Worm (Caenorhabditis elegans) whole organism, L3 larva: ENCODE data around the gene C33E10.10.

Source experiments
- R02D3.7 ChIP-seq: fragments of 150-350 bp; optimal IDR thresholded peaks from 2 replicates; lab custom pipeline; 2014; ENCODE audit warnings: missing biosample characterization, missing genetic modification characterization
- ZK546.5 ChIP-seq: sonication (generic microtip); optimal IDR thresholded peaks from 2 replicates; lab custom pipeline; 2017; ENCODE audit warnings: missing biosample characterization, missing genetic modification characterization
- ama-1 ChIP-seq: fragments of 150-350 bp; optimal IDR thresholded peaks from 2 replicates; lab custom pipeline; 2018
- ceh-16 ChIP-seq: sonication (generic microtip); optimal IDR thresholded peaks from 2 replicates; lab custom pipeline; 2017; ENCODE audit warnings: missing biosample characterization, missing genetic modification characterization
- ceh-28 ChIP-seq: fragments of 150-350 bp; optimal IDR thresholded peaks from 2 replicates; lab custom pipeline; 2014; ENCODE audit warnings: missing biosample characterization, missing genetic modification reagents, missing genetic modification characterization
- ceh-9 ChIP-seq: sonication (generic microtip); optimal IDR thresholded peaks from 2 replicates; lab custom pipeline; 2018; ENCODE audit warnings: missing biosample characterization, missing genetic modification characterization
- daf-12 ChIP-seq: fragments of 150-350 bp; optimal IDR thresholded peaks from 2 replicates; lab custom pipeline; 2014; ENCODE audit warnings: missing biosample characterization, missing genetic modification reagents, missing genetic modification characterization
- egl-27 ChIP-seq: sonication (generic microtip); optimal IDR thresholded peaks from 4 replicates; lab custom pipeline; 2017; ENCODE audit warnings: missing biosample characterization, missing genetic modification reagents, missing genetic modification characterization
- egl-5 ChIP-seq: fragments of 150-350 bp; optimal IDR thresholded peaks from 2 replicates; lab custom pipeline; 2017; ENCODE audit warnings: missing biosample characterization, missing genetic modification reagents, missing genetic modification characterization, inconsistent platforms
- elt-1 ChIP-seq: fragments of 150-350 bp; optimal IDR thresholded peaks from 2 replicates; lab custom pipeline; 2014; ENCODE audit warnings: missing biosample characterization, missing genetic modification characterization
- elt-2 ChIP-seq: sonication (generic microtip); optimal IDR thresholded peaks from 2 replicates; lab custom pipeline; 2016; ENCODE audit warnings: missing genetic modification reagents, mild to moderate bottlenecking, missing genetic modification characterization, missing compliant biosample characterization
- elt-3 ChIP-seq, 3 experiments: fragments of 150-350 bp in 1 of 3; sonication (generic microtip) in 2 of 3; optimal IDR thresholded peaks; 2 replicates in 2 of 3; 4 replicates in 1 of 3; lab custom pipeline; 2014 to 2017; ENCODE audit warnings: missing biosample characterization in 3 of 3, missing genetic modification characterization in 3 of 3
- fkh-10 ChIP-seq: sonication (generic microtip); optimal IDR thresholded peaks from 2 replicates; lab custom pipeline; 2017; ENCODE audit warnings: missing biosample characterization, missing genetic modification reagents, missing genetic modification characterization
- fkh-2 ChIP-seq: fragments of 150-350 bp; optimal IDR thresholded peaks from 2 replicates; lab custom pipeline; 2014; ENCODE audit warnings: missing biosample characterization, missing genetic modification reagents, missing genetic modification characterization
- fos-1 ChIP-seq: fragments of 150-350 bp; optimal IDR thresholded peaks from 2 replicates; lab custom pipeline; 2014; ENCODE audit warnings: missing biosample characterization, missing genetic modification characterization
- hmg-11 ChIP-seq: sonication (generic microtip); optimal IDR thresholded peaks from 2 replicates; lab custom pipeline; 2016; ENCODE audit warnings: missing genetic modification characterization, missing compliant biosample characterization
- jun-1 ChIP-seq: fragments of 150-350 bp; optimal IDR thresholded peaks from 2 replicates; lab custom pipeline; 2014; ENCODE audit warnings: missing biosample characterization, missing genetic modification reagents, missing genetic modification characterization
- lin-39 ChIP-seq: fragments of 150-350 bp; optimal IDR thresholded peaks from 2 replicates; lab custom pipeline; 2018; ENCODE audit warnings: missing biosample characterization, missing genetic modification reagents, missing genetic modification characterization
- mdl-1 ChIP-seq: fragments of 150-350 bp; optimal IDR thresholded peaks from 2 replicates; lab custom pipeline; 2014; ENCODE audit warnings: missing biosample characterization, missing genetic modification characterization
- mml-1 ChIP-seq: fragments of 150-350 bp; sonication (generic microtip); optimal IDR thresholded peaks from 3 replicates; lab custom pipeline; 2014; ENCODE audit warnings: missing biosample characterization, missing genetic modification characterization
- nhr-11 ChIP-seq: fragments of 150-350 bp; optimal IDR thresholded peaks from 2 replicates; lab custom pipeline; 2014; ENCODE audit warnings: missing biosample characterization, missing genetic modification characterization
- nhr-12 ChIP-seq: fragments of 150-350 bp; optimal IDR thresholded peaks from 2 replicates; lab custom pipeline; 2014; ENCODE audit warnings: missing biosample characterization, missing genetic modification characterization
- nhr-23 ChIP-seq: fragments of 150-350 bp; optimal IDR thresholded peaks from 2 replicates; lab custom pipeline; 2014; ENCODE audit warnings: missing biosample characterization, missing genetic modification reagents, missing genetic modification characterization
- nhr-237 ChIP-seq: fragments of 150-350 bp; optimal IDR thresholded peaks from 2 replicates; lab custom pipeline; 2014; ENCODE audit warnings: missing biosample characterization, missing genetic modification characterization
- nhr-25 ChIP-seq: sonication (generic microtip); optimal IDR thresholded peaks from 2 replicates; lab custom pipeline; 2017; ENCODE audit warnings: missing biosample characterization, missing genetic modification characterization
- nhr-28 ChIP-seq: fragments of 150-350 bp; optimal IDR thresholded peaks from 2 replicates; lab custom pipeline; 2014; ENCODE audit warnings: missing biosample characterization, missing genetic modification characterization
- nhr-43 ChIP-seq: sonication (generic microtip); optimal IDR thresholded peaks from 2 replicates; lab custom pipeline; 2016; ENCODE audit warnings: mild to moderate bottlenecking, missing genetic modification characterization, missing compliant biosample characterization; ENCODE audit not compliant: poor library complexity, severe bottlenecking
- nhr-67 ChIP-seq: fragments of 150-350 bp; optimal IDR thresholded peaks from 2 replicates; lab custom pipeline; 2014; ENCODE audit warnings: missing biosample characterization, missing genetic modification characterization
- nhr-77 ChIP-seq: fragments of 150-350 bp; optimal IDR thresholded peaks from 2 replicates; lab custom pipeline; 2014; ENCODE audit warnings: missing biosample characterization, missing genetic modification characterization
- pha-4 ChIP-seq: fragments of 150-350 bp; optimal IDR thresholded peaks from 2 replicates; lab custom pipeline; 2014; ENCODE audit warnings: missing biosample characterization, missing genetic modification reagents, missing genetic modification characterization
- pqm-1 ChIP-seq: fragments of 150-350 bp; optimal IDR thresholded peaks from 2 replicates; lab custom pipeline; 2017; ENCODE audit warnings: missing biosample characterization, missing genetic modification characterization, inconsistent platforms
- sea-2 ChIP-seq: fragments of 150-350 bp; sonication (generic microtip); optimal IDR thresholded peaks from 4 replicates; lab custom pipeline; 2014; ENCODE audit warnings: missing biosample characterization, missing genetic modification reagents, missing genetic modification characterization
- skn-1 ChIP-seq: fragments of 150-350 bp; optimal IDR thresholded peaks from 2 replicates; lab custom pipeline; 2014; ENCODE audit warnings: missing biosample characterization, missing genetic modification characterization
- snpc-4 ChIP-seq: fragments of 150-350 bp; optimal IDR thresholded peaks from 2 replicates; lab custom pipeline; 2014; ENCODE audit warnings: missing biosample characterization, missing genetic modification characterization
- unc-39 ChIP-seq: sonication (generic microtip); optimal IDR thresholded peaks from 4 replicates; lab custom pipeline; 2017; ENCODE audit warnings: missing biosample characterization, missing genetic modification characterization
- unc-62 ChIP-seq: fragments of 150-350 bp; sonication (generic microtip); optimal IDR thresholded peaks from 4 replicates; lab custom pipeline; 2014; ENCODE audit warnings: missing biosample characterization, missing genetic modification reagents, missing genetic modification characterization
- ztf-11 ChIP-seq: fragments of 150-350 bp; optimal IDR thresholded peaks from 2 replicates; lab custom pipeline; 2014; ENCODE audit warnings: missing biosample characterization, missing genetic modification characterization
- ztf-4 ChIP-seq: fragments of 150-350 bp; optimal IDR thresholded peaks from 2 replicates; lab custom pipeline; 2014; ENCODE audit warnings: missing biosample characterization, missing genetic modification characterization

The C33E10.10 gene

ce11 chrX:17301900-17302299 is at the start of gene C33E10.10:
TSS of gene C33E10.10 (minus strand) at chrX:17302000.
- no peak for TF ChIP-seq pqm-1 (tag; lab: Kevin White, UChicago)
- TF ChIP-seq daf-12 (tag; lab: Kevin White, UChicago) = no peak
- TF ChIP-seq sea-2 = no peak
- TF ChIP-seq egl-5 = no peak
- TF ChIP-seq ceh-16 = no peak
- TF ChIP-seq nhr-11 = no peak
- no peak for TF ChIP-seq mdl-1 (tag; lab: Kevin White, UChicago)
- no peak for TF ChIP-seq nhr-25

ce11 chrX:17349411-17349810 is 47.6 kb upstream of the C33E10.10 start:
- TF ChIP-seq jun-1 (tag; lab: Kevin White, UChicago) (no peak), nhr-43 (no peak), nhr-67 (tag; lab: Kevin White, UChicago) (no peak), elt-1 (tag; lab: Kevin White, UChicago) (no peak), snpc-4 (tag; lab: Kevin White, UChicago) (no peak)

ce11 chrX:17340484-17340883 is 38.7 kb upstream of the C33E10.10 start, which contains the start of gene C53C11.1:
TSS of gene C53C11.1 (plus strand) at chrX:17340784.
- no peak for TF ChIP-seq nhr-43
- no peak for TF ChIP-seq pha-4 (tag; lab: Kevin White, UChicago)
- TF ChIP-seq nhr-12 (tag; lab: Kevin White, UChicago) = no peak
- no peak for TF ChIP-seq nhr-77 (tag; lab: Kevin White, UChicago)
- TF ChIP-seq nhr-11 = no peak
- TF ChIP-seq unc-62 (GFP tag; lab: Kevin White, UChicago) = no peak
- no peak for TF ChIP-seq mml-1 (tag; lab: Kevin White, UChicago)
- no peak for TF ChIP-seq fos-1 (tag; lab: Kevin White, UChicago)
- no peak for TF ChIP-seq fkh-10 (GFP tag; lab: Kevin White, UChicago)
- TF ChIP-seq ceh-16 = no peak
- TF ChIP-seq lin-39 (tag; lab: Kevin White, UChicago) = no peak
- TF ChIP-seq unc-39 = no peak
- TF ChIP-seq ZK546.5 (tag; lab: Kevin White, UChicago) = no peak
- TF ChIP-seq R02D3.7 (tag; lab: Kevin White, UChicago) = no peak

ce11 chrX:17338944-17339343 is 37.1 kb upstream of the C33E10.10 start:
- TF ChIP-seq ZK546.5 (tag; lab: Kevin White, UChicago) (no peak), egl-5 (no peak), mdl-1 (tag; lab: Kevin White, UChicago) (no peak), fkh-2 (no peak), nhr-77 (tag; lab: Kevin White, UChicago) (no peak), nhr-28 (tag; lab: Kevin White, UChicago) (no peak), ztf-4 (tag; lab: Kevin White, UChicago) (no peak), ama-1 (lab: Kevin White, UChicago) (no peak), fos-1 (tag; lab: Kevin White, UChicago) (no peak), lin-39 (tag; lab: Kevin White, UChicago) (no peak), skn-1 (tag; lab: Kevin White, UChicago) (no peak), nhr-12 (tag; lab: Kevin White, UChicago) (no peak), ceh-9 (tag; lab: Kevin White, UChicago) (no peak), daf-12 (tag; lab: Kevin White, UChicago) (no peak), ceh-28 (tag; lab: Kevin White, UChicago) (no peak), pha-4 (tag; lab: Kevin White, UChicago) (no peak), elt-3 (tag; optimal IDR thresholded peaks at IDR 0.05; lab: Kevin White, UChicago) (no peak), nhr-237 (tag; lab: Kevin White, UChicago) (no peak), nhr-23 (tag; lab: Kevin White, UChicago) (no peak), nhr-43 (no peak)

ce11 chrX:17336354-17336753 is 34.6 kb upstream of the C33E10.10 start, which contains the start of gene C53C11.2:
TSS of gene C53C11.2 (plus strand) at chrX:17336637.
- TF ChIP-seq egl-27 (tag; lab: Kevin White, UChicago) (no peak), nhr-67 (tag; lab: Kevin White, UChicago) (no peak), hmg-11 (tag; lab: Kevin White, UChicago) (no peak), pha-4 (tag; lab: Kevin White, UChicago) (peak; percentile 25), pqm-1 (tag; lab: Kevin White, UChicago) (peak; percentile 62), jun-1 (tag; lab: Kevin White, UChicago) (no peak), elt-2 (tag; lab: Kevin White, UChicago) (peak; percentile 68), ztf-11 (no peak), ceh-9 (tag; lab: Kevin White, UChicago) (no peak)
